Fruit fly (Drosophila melanogaster) whole organism, embryonic: ENCODE data around the gene deltaCOP.
A peak's percentile ranks its signal among the peaks of the same experiment; 100 is the strongest.

ENCODE experiments used
- Awh ChIP-seq: fragments of 200-800 bp; sonication (Bioruptor generic); IDR thresholded peaks from 2 replicates; pipeline ENCODE4, ENCODE4 v1.3.6; 2022; ENCODE audit warnings: missing biosample characterization, missing genetic modification characterization
- B-H1 ChIP-seq: fragments of 200-800 bp; sonication (Bioruptor generic); IDR thresholded peaks from 3 replicates; pipeline ENCODE4 v1.3.6; 2022; ENCODE audit warnings: missing biosample characterization, missing genetic modification characterization
- CG10431 ChIP-seq: fragments of 200-800 bp; sonication (Bioruptor generic); optimal IDR thresholded peaks from 3 replicates; lab custom pipeline; 2018; ENCODE audit warnings: missing biosample characterization, mild to moderate bottlenecking, missing genetic modification characterization
- CG11504 ChIP-seq: fragments of 200-800 bp; sonication (Bioruptor generic); optimal IDR thresholded peaks from 3 replicates; lab custom pipeline; 2019; ENCODE audit warnings: missing biosample characterization, mild to moderate bottlenecking, missing genetic modification characterization, moderate library complexity
- CG12942 ChIP-seq: fragments of 200-800 bp; sonication (Bioruptor generic); optimal IDR thresholded peaks from 3 replicates; lab custom pipeline; 2016; ENCODE audit warnings: missing biosample characterization, missing genetic modification characterization
- CG13424 ChIP-seq: fragments of 200-800 bp; sonication (Bioruptor generic); optimal IDR thresholded peaks from 2 replicates; lab custom pipeline; 2019; ENCODE audit warnings: missing biosample characterization, mild to moderate bottlenecking, missing genetic modification characterization, moderate library complexity
- CG13775 ChIP-seq: fragments of 200-800 bp; sonication (Bioruptor generic); optimal IDR thresholded peaks from 3 replicates; lab custom pipeline; 2017; ENCODE audit warnings: missing biosample characterization, mild to moderate bottlenecking, missing genetic modification characterization
- CG14710 ChIP-seq: fragments of 200-800 bp; sonication (Bioruptor generic); optimal IDR thresholded peaks from 3 replicates; lab custom pipeline; 2019; ENCODE audit warnings: missing biosample characterization, mild to moderate bottlenecking, missing genetic modification characterization, moderate library complexity
- CG1529 ChIP-seq: fragments of 200-800 bp; sonication (Bioruptor generic); optimal IDR thresholded peaks from 3 replicates; lab custom pipeline; 2018; ENCODE audit warnings: missing biosample characterization, missing genetic modification characterization
- CG15514 ChIP-seq: fragments of 200-800 bp; sonication (Bioruptor generic); optimal IDR thresholded peaks from 3 replicates; lab custom pipeline; 2017; ENCODE audit warnings: missing biosample characterization, missing genetic modification characterization, mild to moderate bottlenecking, moderate library complexity, missing genetic modification reagents
- CG15601 ChIP-seq: fragments of 200-800 bp; sonication (Bioruptor generic); optimal IDR thresholded peaks from 3 replicates; lab custom pipeline; 2019; ENCODE audit warnings: missing biosample characterization, mild to moderate bottlenecking, missing genetic modification characterization, moderate library complexity
- CG17612 ChIP-seq: fragments of 200-800 bp; sonication (Bioruptor generic); IDR thresholded peaks from 2 replicates; pipeline ENCODE4 v1.3.6; 2022; ENCODE audit warnings: missing biosample characterization, missing genetic modification characterization
- CG34422 ChIP-seq: fragments of 200-800 bp; sonication (Bioruptor generic); IDR thresholded peaks from 3 replicates; pipeline ENCODE4 v1.3.6; 2022; ENCODE audit warnings: missing biosample characterization, missing genetic modification characterization
- CG3995 ChIP-seq: fragments of 200-800 bp; sonication (Bioruptor generic); optimal IDR thresholded peaks from 3 replicates; lab custom pipeline; 2016; ENCODE audit warnings: missing biosample characterization, missing genetic modification characterization
- CG42726 ChIP-seq: fragments of 200-800 bp; sonication (Bioruptor generic); IDR thresholded peaks from 2 replicates; pipeline ENCODE4 v1.3.6; 2022; ENCODE audit warnings: missing biosample characterization, missing genetic modification characterization; ENCODE audit not compliant: partially characterized antibody
- CG6813 ChIP-seq: fragments of 200-800 bp; sonication (Bioruptor generic); optimal IDR thresholded peaks from 2 replicates; lab custom pipeline; 2017; ENCODE audit warnings: missing biosample characterization, missing genetic modification characterization, mild to moderate bottlenecking, moderate library complexity, missing genetic modification reagents
- CG7839 ChIP-seq: fragments of 200-800 bp; sonication (Bioruptor generic); optimal IDR thresholded peaks from 3 replicates; lab custom pipeline; 2018; ENCODE audit warnings: missing biosample characterization, mild to moderate bottlenecking, missing genetic modification characterization, moderate library complexity
- CG7963 ChIP-seq: fragments of 200-800 bp; sonication (Bioruptor generic); IDR thresholded peaks from 3 replicates; pipeline ENCODE4 v1.3.6; 2022; ENCODE audit warnings: missing biosample characterization, missing genetic modification characterization; ENCODE audit not compliant: partially characterized antibody
- CG8388 ChIP-seq: fragments of 200-800 bp; sonication (Bioruptor generic); optimal IDR thresholded peaks from 2 replicates; lab custom pipeline; 2019; ENCODE audit warnings: missing biosample characterization, mild to moderate bottlenecking, missing genetic modification characterization, moderate library complexity
- CG8924 ChIP-seq: fragments of 200-800 bp; optimal IDR thresholded peaks from 3 replicates; lab custom pipeline; 2019; ENCODE audit warnings: missing biosample characterization, mild to moderate bottlenecking, missing genetic modification characterization, moderate library complexity
- Ets65A ChIP-seq: fragments of 200-800 bp; sonication (Bioruptor generic); peaks from one replicate; lab custom pipeline; 2016; ENCODE audit warnings: missing biosample characterization, missing genetic modification characterization
- Fer1 ChIP-seq: fragments of 200-800 bp; sonication (Bioruptor generic); optimal IDR thresholded peaks from 2 replicates; lab custom pipeline; 2017; ENCODE audit warnings: missing biosample characterization, mild to moderate bottlenecking, missing genetic modification characterization
- Fer2 ChIP-seq: fragments of 200-800 bp; sonication (Bioruptor generic); optimal IDR thresholded peaks from 2 replicates; lab custom pipeline; 2018; ENCODE audit warnings: missing biosample characterization, mild to moderate bottlenecking, missing genetic modification characterization, moderate library complexity
- HHEX ChIP-seq: fragments of 200-800 bp; sonication (Bioruptor generic); optimal IDR thresholded peaks from 3 replicates; lab custom pipeline; 2017; ENCODE audit warnings: missing biosample characterization, mild to moderate bottlenecking, missing genetic modification characterization, missing genetic modification reagents
- HLHmδ ChIP-seq: fragments of 200-800 bp; sonication (Bioruptor generic); optimal IDR thresholded peaks from 2 replicates; lab custom pipeline; 2018; ENCODE audit warnings: missing biosample characterization, mild to moderate bottlenecking, missing genetic modification characterization, moderate library complexity
- Hand ChIP-seq: fragments of 200-800 bp; sonication (Bioruptor generic); optimal IDR thresholded peaks from 2 replicates; lab custom pipeline; 2017; ENCODE audit warnings: mild to moderate bottlenecking, missing biosample characterization, missing genetic modification reagents, missing genetic modification characterization
- Hr78 ChIP-seq, 2 experiments: fragments of 200-800 bp in 1 of 2; fragments of >200 bp in 1 of 2; sonication (Bioruptor generic) in 1 of 2; optimal IDR thresholded peaks; 2 replicates each; lab custom pipeline; 2017 to 2019; ENCODE audit warnings: missing biosample characterization in 2 of 2, missing genetic modification characterization in 2 of 2, mild to moderate bottlenecking in 1 of 2, moderate library complexity in 1 of 2
- Oaz ChIP-seq: fragments of 200-800 bp; sonication (Bioruptor generic); IDR thresholded peaks from 2 replicates; pipeline ENCODE4 v1.3.6; 2022; ENCODE audit warnings: missing biosample characterization, missing genetic modification characterization
- Six4 ChIP-seq: fragments of 200-800 bp; sonication (Bioruptor generic); optimal IDR thresholded peaks from 2 replicates; lab custom pipeline; 2016; ENCODE audit warnings: missing biosample characterization, missing genetic modification characterization
- Sry-β ChIP-seq: fragments of 200-800 bp; sonication (Bioruptor generic); optimal IDR thresholded peaks from 2 replicates; lab custom pipeline; 2018; ENCODE audit warnings: missing biosample characterization, mild to moderate bottlenecking, missing genetic modification characterization, moderate library complexity
- Xbp1 ChIP-seq: fragments of 200-800 bp; sonication (Bioruptor generic); optimal IDR thresholded peaks from 3 replicates; lab custom pipeline; 2016; ENCODE audit warnings: missing biosample characterization, mild to moderate bottlenecking, missing genetic modification characterization
- YL-1 ChIP-seq: fragments of 200-800 bp; sonication (Bioruptor generic); optimal IDR thresholded peaks from 3 replicates; lab custom pipeline; 2017; ENCODE audit warnings: missing biosample characterization, mild to moderate bottlenecking, missing genetic modification characterization
- ash1 ChIP-seq: fragments of 200-800 bp; sonication (Bioruptor generic); optimal IDR thresholded peaks from 2 replicates; lab custom pipeline; 2018; ENCODE audit warnings: missing biosample characterization, mild to moderate bottlenecking, missing genetic modification characterization
- cad ChIP-seq: fragments of >200 bp; optimal IDR thresholded peaks from 2 replicates; lab custom pipeline; 2017; ENCODE audit warnings: missing biosample characterization, missing genetic modification characterization
- esg ChIP-seq: fragments of 200-800 bp; sonication (Bioruptor generic); conservative IDR thresholded peaks from 2 replicates; pipeline ENCODE4 v1.3.6; 2022; ENCODE audit warnings: missing biosample characterization, missing genetic modification characterization
- hbn ChIP-seq: fragments of 200-800 bp; sonication (Bioruptor generic); IDR thresholded peaks from 2 replicates; pipeline ENCODE4 v1.3.6; 2022; ENCODE audit warnings: missing biosample characterization, missing genetic modification characterization; ENCODE audit not compliant: partially characterized antibody
- klu ChIP-seq: fragments of 200-800 bp; sonication (Bioruptor generic); IDR thresholded peaks from 2 replicates; pipeline ENCODE4 v1.3.6; 2022; ENCODE audit warnings: missing biosample characterization, missing genetic modification characterization
- lov ChIP-seq, 2 experiments: fragments of 200-800 bp in 1 of 2; fragments of >200 bp in 1 of 2; sonication (Bioruptor generic) in 1 of 2; IDR thresholded peaks in 1 of 2; optimal IDR thresholded peaks in 1 of 2; 2 replicates in 1 of 2; 3 replicates in 1 of 2; pipeline versions ENCODE4 v1.3.6 to Lab custom; 2017 to 2022; ENCODE audit warnings: missing biosample characterization in 1 of 2, missing genetic modification characterization in 1 of 2
- luna ChIP-seq: fragments of 200-800 bp; sonication (Bioruptor generic); optimal IDR thresholded peaks from 2 replicates; lab custom pipeline; 2016; ENCODE audit warnings: missing biosample characterization, missing genetic modification characterization
- org-1 ChIP-seq: fragments of 200-800 bp; sonication (Bioruptor generic); optimal IDR thresholded peaks from 2 replicates; lab custom pipeline; 2017; ENCODE audit warnings: missing biosample characterization, missing genetic modification characterization
- prd ChIP-seq, 3 experiments: fragments of >200 bp in 2 of 3; fragments of 200-800 bp in 1 of 3; sonication (Bioruptor generic) in 1 of 3; optimal IDR thresholded peaks in 2 of 3; IDR thresholded peaks in 1 of 3; 2 replicates in 2 of 3; 3 replicates in 1 of 3; pipeline versions ENCODE4 v1.3.6 to Lab custom; 2017 to 2022; ENCODE audit warnings: missing biosample characterization in 1 of 3, missing genetic modification characterization in 1 of 3
- run ChIP-seq: fragments of 200-800 bp; sonication (Bioruptor generic); optimal IDR thresholded peaks from 3 replicates; lab custom pipeline; 2018; ENCODE audit warnings: missing biosample characterization, mild to moderate bottlenecking, missing genetic modification characterization
- sens ChIP-seq: fragments of 200-800 bp; sonication (Bioruptor generic); peaks from one replicate; lab custom pipeline; 2016; ENCODE audit warnings: missing biosample characterization, missing genetic modification characterization
- slbo ChIP-seq: fragments of 200-800 bp; sonication (Bioruptor generic); IDR thresholded peaks from 2 replicates; pipeline ENCODE4 v1.3.6; 2022; ENCODE audit warnings: missing biosample characterization, missing genetic modification characterization
- stc ChIP-seq: fragments of 200-800 bp; sonication (Bioruptor generic); IDR thresholded peaks from 2 replicates; pipeline ENCODE4 v1.3.6; 2022; ENCODE audit warnings: missing biosample characterization, missing genetic modification characterization
- tio ChIP-seq: fragments of 200-800 bp; sonication (Bioruptor generic); optimal IDR thresholded peaks from 2 replicates; lab custom pipeline; 2017; ENCODE audit warnings: missing biosample characterization, missing genetic modification characterization, inconsistent platforms
- vfl ChIP-seq: fragments of 200-800 bp; sonication (Bioruptor generic); optimal IDR thresholded peaks from 2 replicates; lab custom pipeline; 2016; ENCODE audit warnings: missing biosample characterization, missing genetic modification characterization

deltaCOP gene

dm6 chrX:1830396-1831218, 31.0 kb downstream of the deltaCOP start (continued):
- no peak for TF ChIP-seq CG42726 (GFP tag; lab: Robert Waterston, UW)
- peak; percentile 97 for TF ChIP-seq CG8924 (tag; lab: Kevin White, UChicago)
- peak; percentile 88 for TF ChIP-seq Six4
- peak; percentile 97 for TF ChIP-seq stc (GFP tag; lab: Robert Waterston, UW)
- TF ChIP-seq CG15601 (tag; lab: Kevin White, UChicago) = peak; percentile 91
- no peak for TF ChIP-seq prd (optimal IDR thresholded peaks at IDR 0.05; lab: Kevin White, UChicago)
- TF ChIP-seq prd (GFP tag; IDR thresholded peaks at IDR 0.05; lab: Robert Waterston, UW) = peak; percentile 97
- no peak for TF ChIP-seq HLHmδ (GFP tag; lab: Kevin White, UChicago)
- peak; percentile 67 for TF ChIP-seq CG10431 (GFP tag; lab: Kevin White, UChicago)
- peak; percentile 94 for TF ChIP-seq HHEX
- TF ChIP-seq CG13424 (tag; lab: Kevin White, UChicago) = peak; percentile 94
- peak; percentile 88 for TF ChIP-seq Fer2
- TF ChIP-seq CG8388 = peak; percentile 95
- peak; percentile 98 for TF ChIP-seq slbo
- no peak for TF ChIP-seq CG7963 (GFP tag; lab: Robert Waterston, UW)
- peak; percentile 87 for TF ChIP-seq CG12942 (GFP tag; lab: Kevin White, UChicago)
- TF ChIP-seq CG11504 (tag; lab: Kevin White, UChicago) = peak; percentile 96
- TF ChIP-seq B-H1 (GFP tag; lab: Robert Waterston, UW) = peak; percentile 96
- TF ChIP-seq Hand (GFP tag; lab: Kevin White, UChicago) = peak; percentile 94
- peak; percentile 91 for TF ChIP-seq CG17612 (GFP tag; lab: Robert Waterston, UW)
- TF ChIP-seq sens = peak; percentile 98
- TF ChIP-seq CG15514 (GFP tag; lab: Kevin White, UChicago) = peak; percentile 92
- TF ChIP-seq Xbp1 (GFP tag; lab: Kevin White, UChicago) = peak; percentile 93
- no peak for TF ChIP-seq lov (optimal IDR thresholded peaks at IDR 0.05; lab: Kevin White, UChicago)
- TF ChIP-seq lov (GFP tag; IDR thresholded peaks at IDR 0.05; lab: Robert Waterston, UW) = peak; percentile 95
- TF ChIP-seq klu (GFP tag; lab: Robert Waterston, UW) = peak; percentile 88
- TF ChIP-seq CG14710 (tag; lab: Kevin White, UChicago) = peak; percentile 90
- TF ChIP-seq Fer1 (GFP tag; lab: Kevin White, UChicago) = peak; percentile 95
- TF ChIP-seq CG7839 (tag; lab: Kevin White, UChicago) = peak; percentile 97
- TF ChIP-seq Oaz (GFP tag; lab: Robert Waterston, UW) = peak; percentile 94
- TF ChIP-seq cad (GFP tag; lab: Kevin White, UChicago) = no peak
- peak in 1 of 2 experiments; percentile 83 for TF ChIP-seq Hr78 (GFP tag; optimal IDR thresholded peaks at IDR 0.05; lab: Kevin White, UChicago)
- TF ChIP-seq tio (GFP tag; lab: Kevin White, UChicago) = peak; percentile 95
- peak; percentile 71 for TF ChIP-seq Sry-β
- TF ChIP-seq YL-1 (GFP tag; lab: Kevin White, UChicago) = peak; percentile 78
- TF ChIP-seq Awh (GFP tag; lab: Robert Waterston, UW) = peak; percentile 98
- TF ChIP-seq CG1529 (GFP tag; lab: Kevin White, UChicago) = peak; percentile 88
- TF ChIP-seq CG3995 (GFP tag; lab: Kevin White, UChicago) = peak; percentile 70
- peak; percentile 61 for TF ChIP-seq luna (GFP tag; lab: Kevin White, UChicago)
- no peak for TF ChIP-seq hbn (GFP tag; lab: Robert Waterston, UW)
- peak; percentile 92 for TF ChIP-seq org-1 (GFP tag; lab: Kevin White, UChicago)
- TF ChIP-seq Ets65A (GFP tag; lab: Kevin White, UChicago) = peak; percentile 99
- peak; percentile 97 for TF ChIP-seq esg
- TF ChIP-seq CG6813 (GFP tag; lab: Kevin White, UChicago) = peak; percentile 95
- peak; percentile 64 for TF ChIP-seq ash1
- peak; percentile 86 for TF ChIP-seq vfl (GFP tag; lab: Kevin White, UChicago)
- TF ChIP-seq run (tag; lab: Kevin White, UChicago) = peak; percentile 92
- TF ChIP-seq CG34422 (GFP tag; lab: Robert Waterston, UW) = peak; percentile 98
- TF ChIP-seq CG13775 (GFP tag; lab: Kevin White, UChicago) = peak; percentile 92
